Worm (Caenorhabditis elegans) whole organism, L3 larva: Measurements from ENCODE around the gene Y41E3.6.

Experiments used
- elt-2 ChIP-seq: sonication (generic microtip); optimal IDR thresholded peaks from 2 replicates; lab custom pipeline; 2016; ENCODE audit warnings: missing genetic modification reagents, mild to moderate bottlenecking, missing genetic modification characterization, missing compliant biosample characterization
- sea-2 ChIP-seq: fragments of 150-350 bp; sonication (generic microtip); optimal IDR thresholded peaks from 4 replicates; lab custom pipeline; 2014; ENCODE audit warnings: missing biosample characterization, missing genetic modification reagents, missing genetic modification characterization

DNA sequence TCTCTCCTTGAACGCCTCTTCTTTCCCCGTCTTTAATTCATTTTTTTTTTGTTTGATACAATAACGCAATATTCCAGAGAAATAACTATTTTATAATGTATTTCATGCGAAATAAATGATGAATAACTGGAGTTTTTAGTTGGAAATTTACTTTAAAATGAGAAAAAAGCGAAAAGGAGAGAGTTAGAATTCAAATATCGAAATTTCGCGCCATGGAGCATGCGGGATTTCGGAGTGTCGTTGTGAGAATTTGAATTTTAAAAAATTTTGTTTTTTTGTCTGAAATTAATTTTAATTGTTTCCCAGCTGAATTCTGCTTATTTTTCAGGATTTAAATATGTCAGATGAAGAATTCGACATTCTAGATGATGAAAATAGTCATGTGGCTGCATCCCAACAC lies 18.8 kb downstream of the Y41E3.6 start, which contains the start of gene fcd-2:
- TF ChIP-seq elt-2 (tag; lab: Kevin White, UChicago) (no peak), sea-2 (no peak)
